Worm (Caenorhabditis elegans): ENCODE results near the gene C15H11.1.

The C15H11.1 gene

ce11 chrV:14409905-14410304 lies 16.3 kb downstream of the C15H11.1 start:
- TF ChIP-seq nhr-76 (tag; optimal IDR thresholded peaks at IDR 0.05) (no peak), snpc-4 (tag; optimal IDR thresholded peaks at IDR 0.05) (peak; percentile 91)

- TF ChIP-seq ama-1 (optimal IDR thresholded peaks at IDR 0.05) (peak; percentile 65), nhr-25 (tag; optimal IDR thresholded peaks at IDR 0.05) (no peak)
These were observed 18.4 kb downstream of the C15H11.1 start for ce11 chrV:14411989-14412388.

ce11 chrV:14414032-14414431 lies 20.4 kb downstream of the C15H11.1 start:
- TF ChIP-seq pqm-1 (tag; optimal IDR thresholded peaks at IDR 0.05) = peak; percentile 86
- peak; percentile 10 for TF ChIP-seq skn-1 (tag; optimal IDR thresholded peaks at IDR 0.05)
- TF ChIP-seq elt-2 (tag; optimal IDR thresholded peaks at IDR 0.05) = peak; percentile 71
- peak; percentile 58 for TF ChIP-seq jun-1 (tag; optimal IDR thresholded peaks at IDR 0.05)
- no peak for TF ChIP-seq fkh-10 (GFP tag; optimal IDR thresholded peaks at IDR 0.05)
- no peak for TF ChIP-seq mml-1 (tag; optimal IDR thresholded peaks at IDR 0.05)

- TF ChIP-seq skn-1 (tag; optimal IDR thresholded peaks at IDR 0.05) (peak; percentile 28), lin-15B (tag; optimal IDR thresholded peaks at IDR 0.05) (peak; percentile 56), elt-1 (tag; optimal IDR thresholded peaks at IDR 0.05) (no peak), nhr-77 (tag; optimal IDR thresholded peaks at IDR 0.05) (no peak), unc-62 (GFP tag; optimal IDR thresholded peaks at IDR 0.05) (no peak), lsy-12 (tag; optimal IDR thresholded peaks at IDR 0.05) (no peak), nhr-25 (tag; optimal IDR thresholded peaks at IDR 0.05) (peak; percentile 44), fkh-2 (tag; optimal IDR thresholded peaks at IDR 0.05) (no peak), nhr-237 (tag; optimal IDR thresholded peaks at IDR 0.05) (no peak), ceh-28 (tag; optimal IDR thresholded peaks at IDR 0.05) (peak; percentile 58), nhr-11 (tag; optimal IDR thresholded peaks at IDR 0.05) (no peak), nhr-28 (tag; optimal IDR thresholded peaks at IDR 0.05) (no peak), tbx-2 (tag; optimal IDR thresholded peaks at IDR 0.05) (no peak), nfya-1 (tag; optimal IDR thresholded peaks at IDR 0.05; ENCODE audit: insufficient read depth) (peak; percentile 60), egl-27 (tag; optimal IDR thresholded peaks at IDR 0.05) (no peak), mdl-1 (tag; optimal IDR thresholded peaks at IDR 0.05) (no peak), nhr-43 (tag; optimal IDR thresholded peaks at IDR 0.05; ENCODE audit: poor library complexity, severe bottlenecking) (peak; percentile 40), snpc-4 (tag; optimal IDR thresholded peaks at IDR 0.05) (peak; percentile 77), nhr-76 (tag; optimal IDR thresholded peaks at IDR 0.05) (no peak), ztf-11 (tag; optimal IDR thresholded peaks at IDR 0.05) (no peak), egl-5 (tag; optimal IDR thresholded peaks at IDR 0.05) (peak; percentile 79), ceh-82 (tag; optimal IDR thresholded peaks at IDR 0.05) (no peak), pqm-1 (tag; optimal IDR thresholded peaks at IDR 0.05) (peak; percentile 68), hmg-11 (tag; optimal IDR thresholded peaks at IDR 0.05) (peak; percentile 73), ama-1 (optimal IDR thresholded peaks at IDR 0.05) (peak; percentile 61), eor-1 (tag; optimal IDR thresholded peaks at IDR 0.05) (no peak), ceh-16 (tag; optimal IDR thresholded peaks at IDR 0.05) (no peak), aly-2 (tag; optimal IDR thresholded peaks at IDR 0.05) (no peak), nhr-67 (tag; optimal IDR thresholded peaks at IDR 0.05) (no peak), ZK546.5 (tag; optimal IDR thresholded peaks at IDR 0.05) (no peak), elt-2 (tag; optimal IDR thresholded peaks at IDR 0.05) (peak; percentile 77), fkh-10 (GFP tag; optimal IDR thresholded peaks at IDR 0.05) (no peak), ceh-9 (tag; optimal IDR thresholded peaks at IDR 0.05) (no peak), elt-3 (tag; optimal IDR thresholded peaks at IDR 0.05) (no peak), pha-4 (tag; optimal IDR thresholded peaks at IDR 0.05) (peak; percentile 88), sea-2 (GFP tag; optimal IDR thresholded peaks at IDR 0.05) (no peak), R02D3.7 (tag; optimal IDR thresholded peaks at IDR 0.05) (no peak), unc-39 (tag; optimal IDR thresholded peaks at IDR 0.05) (no peak), nhr-23 (tag; optimal IDR thresholded peaks at IDR 0.05) (peak; percentile 51), ztf-4 (tag; optimal IDR thresholded peaks at IDR 0.05) (no peak), nhr-12 (tag; optimal IDR thresholded peaks at IDR 0.05) (no peak), fos-1 (tag; optimal IDR thresholded peaks at IDR 0.05) (no peak), zag-1 (tag; optimal IDR thresholded peaks at IDR 0.05) (no peak), jun-1 (tag; optimal IDR thresholded peaks at IDR 0.05) (peak; percentile 79), daf-12 (tag; optimal IDR thresholded peaks at IDR 0.05) (no peak), lin-39 (tag; optimal IDR thresholded peaks at IDR 0.05) (no peak), mml-1 (tag; optimal IDR thresholded peaks at IDR 0.05) (no peak)
These were observed 21.5 kb downstream of the C15H11.1 start, which contains the start of the genes nxf-1 and C15H11.11 for ce11 chrV:14414964-14415564. TSS of gene nxf-1 (minus strand) at chrV:14415014. TSS of gene C15H11.11 (plus strand) at chrV:14415499.

Data from whole organism, L3 larva.